Fruit fly (Drosophila melanogaster) whole organism, embryonic: ENCODE measurements around the gene Spn28Db.
A peak's percentile ranks its signal among the peaks of the same experiment; 100 is the strongest.

ENCODE experiments used
- Atf-2 ChIP-seq: fragments of 200-800 bp; sonication (Bioruptor generic); optimal IDR thresholded peaks from 2 replicates; lab custom pipeline; 2016; ENCODE audit warnings: missing biosample characterization, missing genetic modification characterization
- BtbVII ChIP-seq: fragments of 200-800 bp; sonication (Bioruptor generic); optimal IDR thresholded peaks from 3 replicates; lab custom pipeline; 2017; ENCODE audit warnings: missing biosample characterization, mild to moderate bottlenecking, missing genetic modification characterization
- CG11247 ChIP-seq: fragments of 200-800 bp; sonication (Bioruptor generic); IDR thresholded peaks from 2 replicates; pipeline ENCODE4 v1.3.6; 2022; ENCODE audit warnings: missing biosample characterization, missing genetic modification characterization
- CG12391 ChIP-seq: fragments of 200-800 bp; sonication (Bioruptor generic); optimal IDR thresholded peaks from 3 replicates; lab custom pipeline; 2018; ENCODE audit warnings: missing biosample characterization, mild to moderate bottlenecking, missing genetic modification characterization, moderate library complexity
- CG14050 ChIP-seq: fragments of 200-800 bp; sonication (Bioruptor generic); IDR thresholded peaks from 3 replicates; pipeline ENCODE4 v1.3.6; 2022; ENCODE audit warnings: missing biosample characterization, missing genetic modification characterization
- CG17361 ChIP-seq: fragments of 200-800 bp; sonication (Bioruptor generic); IDR thresholded peaks from 3 replicates; pipeline ENCODE4 v1.3.6; 2022; ENCODE audit warnings: missing biosample characterization, missing genetic modification characterization
- CG17802 ChIP-seq: fragments of 200-800 bp; sonication (Bioruptor generic); optimal IDR thresholded peaks from 2 replicates; lab custom pipeline; 2018; ENCODE audit warnings: missing biosample characterization, mild to moderate bottlenecking, missing genetic modification characterization, moderate library complexity
- CG31441 ChIP-seq: fragments of 200-800 bp; sonication (Bioruptor generic); IDR thresholded peaks from 2 replicates; pipeline ENCODE4 v1.3.6; 2022; ENCODE audit warnings: missing biosample characterization, missing genetic modification characterization
- CG33213 ChIP-seq: fragments of 200-800 bp; sonication (Bioruptor generic); optimal IDR thresholded peaks from 3 replicates; lab custom pipeline; 2016; ENCODE audit warnings: missing biosample characterization, missing genetic modification characterization
- CG5953 ChIP-seq: fragments of 200-800 bp; sonication (Bioruptor generic); IDR thresholded peaks from 2 replicates; pipeline ENCODE4 v1.3.6; 2022; ENCODE audit warnings: missing biosample characterization, missing genetic modification characterization
- CG6175 ChIP-seq: fragments of 200-800 bp; sonication (Bioruptor generic); IDR thresholded peaks from 3 replicates; pipeline ENCODE4 v1.3.6; 2022; ENCODE audit warnings: missing biosample characterization, missing genetic modification characterization
- CG6765 ChIP-seq: fragments of 200-800 bp; sonication (Bioruptor generic); optimal IDR thresholded peaks from 3 replicates; lab custom pipeline; 2017; ENCODE audit warnings: missing biosample characterization, mild to moderate bottlenecking, missing genetic modification characterization
- CG7357 ChIP-seq: fragments of 200-800 bp; sonication (Bioruptor generic); IDR thresholded peaks from 3 replicates; pipeline ENCODE4 v1.3.6; 2022; ENCODE audit warnings: missing biosample characterization, missing genetic modification characterization
- CG7928 ChIP-seq: fragments of 200-800 bp; sonication (Bioruptor generic); optimal IDR thresholded peaks from 2 replicates; lab custom pipeline; 2017; ENCODE audit warnings: missing biosample characterization, mild to moderate bottlenecking, missing genetic modification characterization
- CG9215 ChIP-seq: fragments of 200-800 bp; sonication (Bioruptor generic); IDR thresholded peaks from 2 replicates; pipeline ENCODE4 v1.3.6; 2022; ENCODE audit warnings: missing biosample characterization, missing genetic modification characterization
- CG9437 ChIP-seq: fragments of 200-800 bp; sonication (Bioruptor generic); optimal IDR thresholded peaks from 2 replicates; lab custom pipeline; 2018; ENCODE audit warnings: missing biosample characterization, mild to moderate bottlenecking, missing genetic modification characterization
- CG9876 ChIP-seq: fragments of 200-800 bp; sonication (Bioruptor generic); optimal IDR thresholded peaks from 2 replicates; lab custom pipeline; 2016; ENCODE audit warnings: missing biosample characterization, missing genetic modification characterization
- Dref ChIP-seq: fragments of 200-800 bp; sonication (Bioruptor generic); IDR thresholded peaks from 2 replicates; pipeline ENCODE4 v1.3.6; 2022; ENCODE audit warnings: missing biosample characterization, missing genetic modification characterization
- HLH4C ChIP-seq: fragments of 200-800 bp; sonication (Bioruptor generic); IDR thresholded peaks from 3 replicates; pipeline ENCODE4 v1.3.6; 2022; ENCODE audit warnings: missing biosample characterization, missing genetic modification characterization; ENCODE audit not compliant: partially characterized antibody
- Hand ChIP-seq: fragments of 200-800 bp; sonication (Bioruptor generic); optimal IDR thresholded peaks from 2 replicates; lab custom pipeline; 2017; ENCODE audit warnings: mild to moderate bottlenecking, missing biosample characterization, missing genetic modification reagents, missing genetic modification characterization
- HmgZ ChIP-seq: fragments of 200-800 bp; sonication (Bioruptor generic); optimal IDR thresholded peaks from 2 replicates; lab custom pipeline; 2018; ENCODE audit warnings: missing biosample characterization, mild to moderate bottlenecking, missing genetic modification characterization
- Hr3 ChIP-seq: fragments of 200-800 bp; sonication (Bioruptor generic); optimal IDR thresholded peaks from 3 replicates; lab custom pipeline; 2016; ENCODE audit warnings: missing biosample characterization, missing genetic modification characterization
- Nf-YC ChIP-seq: fragments of 200-800 bp; optimal IDR thresholded peaks from 3 replicates; lab custom pipeline; 2019; ENCODE audit warnings: missing biosample characterization, mild to moderate bottlenecking, missing genetic modification characterization, moderate library complexity
- NfI ChIP-seq: fragments of 200-800 bp; sonication (Bioruptor generic); optimal IDR thresholded peaks from 3 replicates; lab custom pipeline; 2018; ENCODE audit warnings: missing biosample characterization, mild to moderate bottlenecking, missing genetic modification characterization, moderate library complexity
- Oli ChIP-seq: fragments of 200-800 bp; sonication (Bioruptor generic); optimal IDR thresholded peaks from 2 replicates; lab custom pipeline; 2018; ENCODE audit warnings: missing biosample characterization, mild to moderate bottlenecking, missing genetic modification characterization, moderate library complexity
- Rfx ChIP-seq: fragments of 200-800 bp; sonication (Bioruptor generic); IDR thresholded peaks from 2 replicates; pipeline ENCODE4 v1.3.6; 2022; ENCODE audit warnings: missing biosample characterization, missing genetic modification characterization
- Sin3A ChIP-seq: fragments of >200 bp; optimal IDR thresholded peaks from 2 replicates; lab custom pipeline; 2018
- Xbp1 ChIP-seq: fragments of 200-800 bp; sonication (Bioruptor generic); optimal IDR thresholded peaks from 3 replicates; lab custom pipeline; 2016; ENCODE audit warnings: missing biosample characterization, mild to moderate bottlenecking, missing genetic modification characterization
- al ChIP-seq: fragments of 200-800 bp; sonication (Bioruptor generic); IDR thresholded peaks from 2 replicates; pipeline ENCODE4 v1.3.6; 2022; ENCODE audit warnings: missing biosample characterization, missing genetic modification characterization
- ash1 ChIP-seq: fragments of 200-800 bp; sonication (Bioruptor generic); optimal IDR thresholded peaks from 2 replicates; lab custom pipeline; 2018; ENCODE audit warnings: missing biosample characterization, mild to moderate bottlenecking, missing genetic modification characterization
- bowl ChIP-seq: fragments of 200-800 bp; sonication (Bioruptor generic); IDR thresholded peaks from 2 replicates; pipeline ENCODE4 v1.3.6; 2022; ENCODE audit warnings: missing biosample characterization, missing genetic modification characterization
- cas ChIP-seq: fragments of 200-800 bp; sonication (Bioruptor generic); IDR thresholded peaks from 2 replicates; pipeline ENCODE4 v1.3.6; 2022; ENCODE audit warnings: missing biosample characterization, missing genetic modification characterization
- caup ChIP-seq: fragments of 200-800 bp; sonication (Bioruptor generic); optimal IDR thresholded peaks from 3 replicates; lab custom pipeline; 2017; ENCODE audit warnings: missing biosample characterization, mild to moderate bottlenecking, missing genetic modification characterization, moderate library complexity; ENCODE audit not compliant: severe bottlenecking
- chif ChIP-seq, 2 experiments: fragments of 200-800 bp; sonication (Bioruptor generic); optimal IDR thresholded peaks; 3 replicates each; lab custom pipeline; 2016; ENCODE audit warnings: missing biosample characterization in 2 of 2, missing genetic modification characterization in 2 of 2
- crp ChIP-seq, 2 experiments: fragments of 200-800 bp; sonication (Bioruptor generic); optimal IDR thresholded peaks; 2 replicates in 1 of 2; 3 replicates in 1 of 2; lab custom pipeline; 2017; ENCODE audit warnings: missing biosample characterization in 2 of 2, missing genetic modification characterization in 2 of 2, mild to moderate bottlenecking in 1 of 2, moderate library complexity in 1 of 2
- dimm ChIP-seq: fragments of 200-800 bp; sonication (Bioruptor generic); IDR thresholded peaks from 2 replicates; pipeline ENCODE4 v1.3.6; 2022; ENCODE audit warnings: missing biosample characterization, missing genetic modification characterization
- dm ChIP-seq: fragments of 200-800 bp; sonication (Bioruptor generic); optimal IDR thresholded peaks from 3 replicates; lab custom pipeline; 2016; ENCODE audit warnings: missing biosample characterization, missing genetic modification characterization
- dpn ChIP-seq, 2 experiments: fragments of 200-800 bp; sonication (Bioruptor generic); optimal IDR thresholded peaks; 3 replicates each; lab custom pipeline; 2016; ENCODE audit warnings: missing biosample characterization in 2 of 2, missing genetic modification characterization in 2 of 2
- fd96Cb ChIP-seq: fragments of 200-800 bp; sonication (Bioruptor generic); optimal IDR thresholded peaks from 2 replicates; lab custom pipeline; 2018; ENCODE audit warnings: missing biosample characterization, mild to moderate bottlenecking, missing genetic modification characterization, moderate library complexity
- ham ChIP-seq: fragments of 200-800 bp; sonication (Bioruptor generic); IDR thresholded peaks from 2 replicates; pipeline ENCODE4 v1.3.6; 2022; ENCODE audit warnings: missing biosample characterization, missing genetic modification characterization
- hb ChIP-seq: fragments of 200-800 bp; sonication (Bioruptor generic); IDR thresholded peaks from 3 replicates; pipeline ENCODE4 v1.3.6; 2022; ENCODE audit warnings: missing biosample characterization, missing genetic modification characterization; ENCODE audit not compliant: partially characterized antibody
- jing ChIP-seq: fragments of 200-800 bp; sonication (Bioruptor generic); optimal IDR thresholded peaks from 2 replicates; lab custom pipeline; 2018; ENCODE audit warnings: missing biosample characterization, mild to moderate bottlenecking, missing genetic modification characterization
- luna ChIP-seq: fragments of 200-800 bp; sonication (Bioruptor generic); optimal IDR thresholded peaks from 2 replicates; lab custom pipeline; 2016; ENCODE audit warnings: missing biosample characterization, missing genetic modification characterization
- mam ChIP-seq: fragments of 200-800 bp; sonication (Bioruptor generic); optimal IDR thresholded peaks from 3 replicates; lab custom pipeline; 2016; ENCODE audit warnings: missing biosample characterization, missing genetic modification characterization
- odd ChIP-seq: fragments of 200-800 bp; sonication (Bioruptor generic); optimal IDR thresholded peaks from 2 replicates; lab custom pipeline; 2017; ENCODE audit warnings: missing biosample characterization, mild to moderate bottlenecking, missing genetic modification characterization
- scrt ChIP-seq: fragments of 200-800 bp; sonication (Bioruptor generic); optimal IDR thresholded peaks from 2 replicates; lab custom pipeline; 2018; ENCODE audit warnings: missing biosample characterization, mild to moderate bottlenecking, missing genetic modification characterization, moderate library complexity
- sens ChIP-seq: fragments of 200-800 bp; sonication (Bioruptor generic); peaks from one replicate; lab custom pipeline; 2016; ENCODE audit warnings: missing biosample characterization, missing genetic modification characterization
- shn ChIP-seq: fragments of 200-800 bp; sonication (Bioruptor generic); optimal IDR thresholded peaks from 3 replicates; lab custom pipeline; 2016; ENCODE audit warnings: missing biosample characterization, missing genetic modification characterization
- slp2 ChIP-seq: fragments of 200-800 bp; sonication (Bioruptor generic); optimal IDR thresholded peaks from 2 replicates; lab custom pipeline; 2016; ENCODE audit warnings: missing biosample characterization, missing genetic modification characterization
- trem ChIP-seq: fragments of 200-800 bp; optimal IDR thresholded peaks from 3 replicates; lab custom pipeline; 2019; ENCODE audit warnings: missing biosample characterization, mild to moderate bottlenecking, missing genetic modification characterization, moderate library complexity
- vvl ChIP-seq: fragments of 200-800 bp; sonication (Bioruptor generic); IDR thresholded peaks from 2 replicates; pipeline ENCODE4 v1.3.6; 2022; ENCODE audit warnings: missing biosample characterization, missing genetic modification characterization

Spn28Db gene

DNA sequence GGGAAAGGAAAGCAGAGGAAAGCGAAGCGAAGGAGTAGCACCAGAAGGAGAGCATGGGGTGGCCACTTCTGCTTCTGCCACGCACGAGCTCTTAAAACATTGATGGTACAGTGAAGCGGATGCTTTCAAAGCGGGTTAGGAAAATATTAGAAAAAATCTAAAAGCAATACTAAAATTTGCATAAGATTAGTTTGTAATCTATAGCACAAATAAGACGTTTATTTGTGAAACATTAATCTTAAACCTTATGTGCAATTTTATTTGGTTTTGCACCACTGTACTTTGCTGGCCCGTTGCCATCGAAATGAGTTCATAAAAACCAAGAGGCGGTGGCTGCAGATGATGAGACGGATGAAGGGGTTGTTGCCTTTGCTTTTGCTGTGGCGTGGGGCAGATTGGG, 34.9 kb upstream of the Spn28Db start (continued):
- TF ChIP-seq CG17361 (GFP tag; lab: Robert Waterston, UW) (peak; percentile 86), Hr3 (peak; percentile 78), CG5953 (GFP tag; lab: Robert Waterston, UW) (peak; percentile 77), sens (GFP tag; lab: Kevin White, UChicago) (peak; percentile 98), dpn (GFP tag; optimal IDR thresholded peaks at IDR 0.05; lab: Kevin White, UChicago) (peak; percentile 84 to 85), CG7928 (GFP tag; lab: Kevin White, UChicago) (peak; percentile 17), scrt (GFP tag; lab: Kevin White, UChicago) (peak; percentile 83), CG31441 (peak; percentile 91), CG12391 (tag; lab: Kevin White, UChicago) (peak; percentile 88), HLH4C (GFP tag; lab: Robert Waterston, UW) (0 out of 3 replicates have a peak, but pooled peaks have one; percentile 30), CG6175 (peak; percentile 47; the same call in 1 of the 3 replicates), CG9437 (GFP tag; lab: Kevin White, UChicago) (peak; percentile 68), Rfx (peak; percentile 88), al (GFP tag; lab: Robert Waterston, UW) (peak; percentile 62), dm (peak; percentile 71), CG9215 (GFP tag; lab: Robert Waterston, UW) (peak; percentile 80), ham (GFP tag; lab: Robert Waterston, UW) (0 out of 2 replicates have a peak, but pooled peaks have one; percentile 51), CG33213 (GFP tag; lab: Kevin White, UChicago) (peak; percentile 75), mam (GFP tag; lab: Kevin White, UChicago) (peak; percentile 86), Xbp1 (GFP tag; lab: Kevin White, UChicago) (peak; percentile 85), luna (GFP tag; lab: Kevin White, UChicago) (peak; percentile 51), chif (GFP tag; optimal IDR thresholded peaks at IDR 0.05; lab: Kevin White, UChicago) (peak; percentile 77 to 87), HmgZ (tag; lab: Kevin White, UChicago) (peak; percentile 85), Hand (GFP tag; lab: Kevin White, UChicago) (peak; percentile 79), trem (tag; lab: Kevin White, UChicago) (peak; percentile 70), slp2 (peak; percentile 70), Dref (GFP tag; lab: Robert Waterston, UW) (0 out of 2 replicates have a peak, but pooled peaks have one; percentile 25), CG17802 (tag; lab: Kevin White, UChicago) (peak; percentile 68), Atf-2 (GFP tag; lab: Kevin White, UChicago) (peak; percentile 84), caup (GFP tag; lab: Kevin White, UChicago) (peak; percentile 87), NfI (peak; percentile 91), hb (GFP tag; lab: Robert Waterston, UW) (no peak), jing (GFP tag; lab: Kevin White, UChicago) (peak; percentile 79), dimm (GFP tag; lab: Robert Waterston, UW) (peak; percentile 76), CG11247 (peak; percentile 84), odd (GFP tag; lab: Kevin White, UChicago) (peak; percentile 85), ash1 (GFP tag; lab: Kevin White, UChicago) (no peak), CG7357 (GFP tag; lab: Robert Waterston, UW) (peak; percentile 81), CG9876 (GFP tag; lab: Kevin White, UChicago) (peak; percentile 77), BtbVII (GFP tag; lab: Kevin White, UChicago) (peak; percentile 88), cas (GFP tag; lab: Robert Waterston, UW) (peak; percentile 76), Oli (tag; lab: Kevin White, UChicago) (peak; percentile 88), Sin3A (no peak), bowl (GFP tag; lab: Robert Waterston, UW) (peak; percentile 74), crp (GFP tag; optimal IDR thresholded peaks at IDR 0.05; lab: Kevin White, UChicago) (peak in 1 of 2 experiments; percentile 41), CG6765 (GFP tag; lab: Kevin White, UChicago) (peak; percentile 66), CG14050 (peak; percentile 84), shn (GFP tag; lab: Kevin White, UChicago) (peak; percentile 41), vvl (GFP tag; lab: Robert Waterston, UW) (peak; percentile 96), Nf-YC (tag; lab: Kevin White, UChicago) (peak; percentile 67), fd96Cb (tag; lab: Kevin White, UChicago) (peak; percentile 89)
